Fruit fly (Drosophila melanogaster): ENCODE results near the gene C1GalTA.

C1GalTA gene

DNA sequence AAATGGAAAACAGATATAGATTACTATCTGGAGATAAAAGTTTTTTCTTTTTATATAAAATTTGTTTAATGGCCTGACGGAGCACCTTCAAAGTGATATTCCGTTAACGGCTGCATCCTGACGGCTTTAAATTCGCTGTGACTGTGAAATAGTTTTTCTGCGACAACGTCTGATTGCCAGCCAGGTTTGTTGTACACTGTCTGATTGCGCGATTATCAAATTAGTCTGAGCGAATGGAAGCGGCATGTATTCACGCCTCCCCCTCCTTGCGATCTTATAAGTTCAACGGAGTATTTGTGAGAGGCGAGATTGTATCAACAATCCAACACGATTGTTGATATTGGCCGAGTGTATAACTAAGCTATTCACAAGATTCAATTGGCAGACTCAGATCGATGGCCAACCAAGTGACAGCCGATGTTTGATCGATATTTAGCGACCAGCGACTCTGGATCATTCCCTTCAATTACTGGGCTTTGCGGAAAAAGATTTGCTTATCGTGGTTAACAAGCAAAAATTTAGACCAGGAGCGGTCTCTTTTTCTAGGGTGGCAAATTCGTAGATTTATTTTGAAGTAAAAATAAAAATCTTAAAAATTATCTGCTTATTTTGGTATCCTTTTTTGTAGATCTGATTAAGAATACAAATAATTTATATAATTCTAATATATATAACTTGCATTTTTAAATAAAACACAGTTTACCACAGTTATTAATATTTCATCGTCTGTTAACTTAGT lies 4.8 kb upstream of the C1GalTA start:
- TF ChIP-seq CG10543 (GFP tag; optimal IDR thresholded peaks at IDR 0.05) (peak; percentile 1), trem (tag; optimal IDR thresholded peaks at IDR 0.05) (no peak), CG3847 (GFP tag; IDR thresholded peaks at IDR 0.05) (0 out of 2 replicates have a peak, but pooled peaks have one; percentile 26), caup (GFP tag; optimal IDR thresholded peaks at IDR 0.05; ENCODE audit: severe bottlenecking) (no peak), slbo (GFP tag; IDR thresholded peaks at IDR 0.05) (peak; percentile 53), CG2678 (tag; optimal IDR thresholded peaks at IDR 0.05) (peak; percentile 29), wdn (GFP tag; IDR thresholded peaks at IDR 0.05) (peak; percentile 19; the same call in 1 of the 2 replicates), CG8290 (GFP tag; optimal IDR thresholded peaks at IDR 0.05) (no peak), CG8290 (tag; optimal IDR thresholded peaks at IDR 0.05) (peak in 1 of 2 experiments; percentile 60), her (GFP tag; optimal IDR thresholded peaks at IDR 0.05) (peak; percentile 4), CG32532 (GFP tag; IDR thresholded peaks at IDR 0.05) (peak; percentile 46; the same call in 1 of the 2 replicates), CG14014 (GFP tag; IDR thresholded peaks at IDR 0.05) (peak; percentile 17; the same call in 1 of the 2 replicates), Med (GFP tag) (peak; percentile 73), Dbx (GFP tag; IDR thresholded peaks at IDR 0.05) (peak; percentile 21; the same call in 1 of the 3 replicates), Rfx (GFP tag; IDR thresholded peaks at IDR 0.05) (peak; percentile 7; the same call in 1 of the 2 replicates), nom (GFP tag; optimal IDR thresholded peaks at IDR 0.05) (no peak), otp (GFP tag; IDR thresholded peaks at IDR 0.05) (0 out of 3 replicates have a peak, but pooled peaks have one; percentile 18), gem (tag; optimal IDR thresholded peaks at IDR 0.05) (peak; percentile 38), so (GFP tag; IDR thresholded peaks at IDR 0.05) (peak; percentile 14; the same call in 1 of the 3 replicates), CG13296 (GFP tag; optimal IDR thresholded peaks at IDR 0.05) (peak; percentile 26), C15 (GFP tag; IDR thresholded peaks at IDR 0.05) (no peak), row (GFP tag; IDR thresholded peaks at IDR 0.05) (peak; percentile 38; the same call in 2 of the 3 replicates), crc (GFP tag; optimal IDR thresholded peaks at IDR 0.05) (no peak), kah (GFP tag; optimal IDR thresholded peaks at IDR 0.05) (no peak), grn (GFP tag; optimal IDR thresholded peaks at IDR 0.05) (peak; percentile 34), lab (GFP tag; optimal IDR thresholded peaks at IDR 0.05) (peak; percentile 3), CG11504 (tag; optimal IDR thresholded peaks at IDR 0.05) (peak; percentile 16), mirr (GFP tag; optimal IDR thresholded peaks at IDR 0.05) (peak; percentile 37), gce (GFP tag; IDR thresholded peaks at IDR 0.05) (no peak), lilli (GFP tag; optimal IDR thresholded peaks at IDR 0.05) (peak; percentile 2), CG2120 (GFP tag; optimal IDR thresholded peaks at IDR 0.05) (peak; percentile 27), CG12769 (tag; optimal IDR thresholded peaks at IDR 0.05) (peak; percentile 40), CG12155 (GFP tag; optimal IDR thresholded peaks at IDR 0.05) (peak; percentile 9), pfk (GFP tag; optimal IDR thresholded peaks at IDR 0.05) (no peak), sens (GFP tag) (peak; percentile 19), CG1647 (GFP tag; optimal IDR thresholded peaks at IDR 0.05) (no peak), Pdp1 (GFP tag; optimal IDR thresholded peaks at IDR 0.05) (peak in 1 of 2 experiments; percentile 15), CG10321 (GFP tag; IDR thresholded peaks at IDR 0.05) (0 out of 2 replicates have a peak, but pooled peaks have one; percentile 22), grau (tag; optimal IDR thresholded peaks at IDR 0.05) (peak; percentile 29), CG3995 (GFP tag; optimal IDR thresholded peaks at IDR 0.05) (peak; percentile 25), GATAe (GFP tag; conservative IDR thresholded peaks at IDR 0.05) (no peak), CG18599 (GFP tag; optimal IDR thresholded peaks at IDR 0.05) (peak; percentile 38), schlank (tag; optimal IDR thresholded peaks at IDR 0.05) (peak; percentile 18), Dek (tag; optimal IDR thresholded peaks at IDR 0.05) (peak; percentile 31), CG11695 (GFP tag; IDR thresholded peaks at IDR 0.05) (peak; percentile 42; the same call in 1 of the 3 replicates)

Measured in whole organism, embryonic.